Fruit fly (Drosophila melanogaster): ENCODE measurements around the gene CG32856.

Gene CG32856

dm6 chr3R:16005943-16006342, 40.8 kb upstream of the CG32856 start (continued):
- TF ChIP-seq slbo (GFP tag; IDR thresholded peaks at IDR 0.05), result no peak
- TF ChIP-seq CG10366 (GFP tag; IDR thresholded peaks at IDR 0.05), result no peak
- peak; percentile 69 for TF ChIP-seq CG13296 (GFP tag; optimal IDR thresholded peaks at IDR 0.05)
- no peak for TF ChIP-seq p53 (GFP tag; optimal IDR thresholded peaks at IDR 0.05)
- TF ChIP-seq CG10147 (GFP tag; optimal IDR thresholded peaks at IDR 0.05), result peak; percentile 18
- TF ChIP-seq BtbVII (GFP tag; optimal IDR thresholded peaks at IDR 0.05), result peak; percentile 12
- no peak for TF ChIP-seq bigmax (GFP tag; optimal IDR thresholded peaks at IDR 0.05)
- peak; percentile 36 for TF ChIP-seq CG4424 (GFP tag; optimal IDR thresholded peaks at IDR 0.05)
- peak; percentile 40 for TF ChIP-seq Meics (GFP tag; optimal IDR thresholded peaks at IDR 0.05)
- peak; percentile 58 for TF ChIP-seq odd (GFP tag; optimal IDR thresholded peaks at IDR 0.05)
- TF ChIP-seq bbx (GFP tag; IDR thresholded peaks at IDR 0.05; ENCODE audit: partially characterized antibody), result no peak
- TF ChIP-seq HHEX (GFP tag; optimal IDR thresholded peaks at IDR 0.05), result peak; percentile 56

DNA sequence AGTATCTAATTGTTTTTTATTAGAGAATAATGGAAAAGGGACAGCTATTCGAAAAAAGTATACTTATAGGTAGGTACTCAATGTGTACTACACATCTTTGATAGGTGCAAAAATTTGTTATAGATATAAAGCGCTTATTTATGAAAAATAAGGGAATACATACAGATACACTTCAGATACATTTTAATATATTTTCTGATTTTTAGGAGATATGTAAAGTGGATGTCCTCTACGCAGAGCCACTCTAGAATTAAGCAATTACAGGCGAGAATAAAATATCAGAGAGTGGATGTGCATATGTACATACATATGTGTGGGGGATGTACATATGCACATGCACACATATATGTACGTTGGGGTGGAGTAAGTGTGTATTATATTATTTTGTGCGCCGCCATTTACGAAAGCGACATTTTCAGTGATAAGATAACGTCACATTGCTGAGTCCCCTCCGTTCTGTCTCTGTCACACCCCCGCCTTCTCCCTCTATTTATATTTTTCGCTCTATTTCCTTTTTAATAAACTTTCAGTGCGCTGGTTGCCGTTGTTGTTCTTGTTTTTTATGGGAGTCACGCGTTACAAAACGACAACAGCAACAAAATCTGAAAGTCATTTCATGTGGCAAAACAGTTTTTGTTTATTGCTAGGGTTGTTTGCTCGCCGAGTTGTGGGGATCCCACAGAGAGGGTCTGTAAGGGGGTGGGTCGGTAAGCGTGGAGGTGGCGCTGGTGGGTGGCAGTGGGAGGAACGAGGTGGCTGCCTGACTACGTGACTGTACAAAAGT, 39.7 kb upstream of the CG32856 start:
- TF ChIP-seq CG18599 (GFP tag; optimal IDR thresholded peaks at IDR 0.05), result peak; percentile 66
- TF ChIP-seq CG17912 (GFP tag; optimal IDR thresholded peaks at IDR 0.05), result peak; percentile 57
- TF ChIP-seq crol (GFP tag; IDR thresholded peaks at IDR 0.05), result peak; percentile 94
- peak; percentile 85 for TF ChIP-seq Med (GFP tag)
- TF ChIP-seq sob (GFP tag; IDR thresholded peaks at IDR 0.05), result peak; percentile 22; the same call in 1 of the 2 replicates
- peak; percentile 34 for TF ChIP-seq CG15514 (GFP tag; optimal IDR thresholded peaks at IDR 0.05)
- peak; percentile 43; the same call in 2 of the 3 replicates for TF ChIP-seq Aef1 (GFP tag; IDR thresholded peaks at IDR 0.05)
- peak; percentile 45 for TF ChIP-seq CG9727 (GFP tag; optimal IDR thresholded peaks at IDR 0.05)
- no peak for TF ChIP-seq sr (GFP tag; IDR thresholded peaks at IDR 0.05)
- peak; percentile 66 for TF ChIP-seq Deaf1 (tag; optimal IDR thresholded peaks at IDR 0.05)
- TF ChIP-seq PHDP (tag; optimal IDR thresholded peaks at IDR 0.05), result no peak
- peak; percentile 69 for TF ChIP-seq B-H2 (GFP tag; optimal IDR thresholded peaks at IDR 0.05)
- TF ChIP-seq Nf-YC (tag; optimal IDR thresholded peaks at IDR 0.05), result peak; percentile 56
- TF ChIP-seq sqz (GFP tag; optimal IDR thresholded peaks at IDR 0.05), result peak; percentile 7
- no peak for TF ChIP-seq Lpt (GFP tag; optimal IDR thresholded peaks at IDR 0.05)
- peak; percentile 15 for TF ChIP-seq CG1603 (tag; optimal IDR thresholded peaks at IDR 0.05)
- TF ChIP-seq Vsx1 (GFP tag; optimal IDR thresholded peaks at IDR 0.05), result peak; percentile 30
- peak; percentile 53; the same call in 1 of the 2 replicates for TF ChIP-seq ttk (GFP tag; IDR thresholded peaks at IDR 0.05)
- peak; percentile 7 for TF ChIP-seq Ets65A (GFP tag)
- peak; percentile 88 for TF ChIP-seq sd (tag; optimal IDR thresholded peaks at IDR 0.05)
- peak; percentile 66 for TF ChIP-seq caup (GFP tag; optimal IDR thresholded peaks at IDR 0.05; ENCODE audit: severe bottlenecking)
- 0 out of 3 replicates have a peak, but pooled peaks have one; percentile 24 for TF ChIP-seq CG2199 (GFP tag; IDR thresholded peaks at IDR 0.05)
- peak; percentile 62 for TF ChIP-seq CG2678 (tag; optimal IDR thresholded peaks at IDR 0.05)
- TF ChIP-seq CG1832 (GFP tag; optimal IDR thresholded peaks at IDR 0.05), result peak; percentile 15
- TF ChIP-seq maf-S (GFP tag; optimal IDR thresholded peaks at IDR 0.05), result no peak
- no peak for TF ChIP-seq CG12744 (GFP tag; optimal IDR thresholded peaks at IDR 0.05)
- TF ChIP-seq CG34422 (GFP tag; IDR thresholded peaks at IDR 0.05), result peak; percentile 15; the same call in 1 of the 3 replicates
- TF ChIP-seq chinmo (GFP tag; IDR thresholded peaks at IDR 0.05; ENCODE audit: partially characterized antibody), result peak; percentile 75; the same call in 2 of the 4 replicates
- peak; percentile 80 for TF ChIP-seq Hey (tag; optimal IDR thresholded peaks at IDR 0.05)
- TF ChIP-seq CG6854 (GFP tag; optimal IDR thresholded peaks at IDR 0.05), result peak; percentile 48
- no peak for TF ChIP-seq CG17186 (GFP tag; optimal IDR thresholded peaks at IDR 0.05)
- TF ChIP-seq sug (tag; optimal IDR thresholded peaks at IDR 0.05), result peak; percentile 95
- TF ChIP-seq CG8924 (tag; optimal IDR thresholded peaks at IDR 0.05), result peak; percentile 7
- TF ChIP-seq Pdp1 (GFP tag; optimal IDR thresholded peaks at IDR 0.05), result peak in 1 of 2 experiments; percentile 67
- peak; percentile 51 for TF ChIP-seq CG17568 (GFP tag; optimal IDR thresholded peaks at IDR 0.05)

All from whole organism, embryonic.